Fruit fly (Drosophila melanogaster): ENCODE results near the gene cyst.

Gene cyst

dm6 chr2L:19535234-19535633 is 26.7 kb upstream of the cyst start, which contains the start of gene CG31697:
Gene CG31697 (plus strand): TSS chr2L:19535448.
- TF ChIP-seq Abd-B (GFP tag; optimal IDR thresholded peaks at IDR 0.05) (no peak), h (GFP tag; optimal IDR thresholded peaks at IDR 0.05) (peak; percentile 86), sage (GFP tag; optimal IDR thresholded peaks at IDR 0.05) (no peak)

DNA sequence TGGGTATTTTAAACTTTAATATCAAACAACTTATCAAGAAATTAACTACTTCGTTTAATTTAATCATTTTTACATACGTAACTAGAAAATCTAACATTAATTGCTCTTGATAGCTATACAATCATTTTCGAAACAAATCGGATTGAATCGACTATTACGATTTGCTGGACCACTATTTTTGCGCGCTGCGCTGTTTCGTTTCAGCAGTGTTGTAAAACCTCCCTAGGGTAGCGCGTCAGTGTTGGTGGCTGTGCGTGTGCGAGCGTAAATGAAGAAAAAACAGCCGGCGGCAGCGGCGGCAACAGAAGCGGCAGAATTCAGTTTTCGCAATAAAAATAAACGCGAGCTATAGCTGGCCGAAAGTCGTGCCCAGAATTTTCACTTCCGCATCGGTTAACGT is 24.7 kb upstream of the cyst start, which contains the start of gene CG33116:
Gene CG33116 (plus strand): TSS at position 233 of the 400 bp plus-strand sequence.
- TF ChIP-seq Abd-B (GFP tag; optimal IDR thresholded peaks at IDR 0.05) (no peak), CG9705 (GFP tag; optimal IDR thresholded peaks at IDR 0.05) (peak; percentile 61), brk (GFP tag; optimal IDR thresholded peaks at IDR 0.05) (peak; percentile 82), CG32264 (GFP tag; optimal IDR thresholded peaks at IDR 0.05) (peak; percentile 74), h (GFP tag; optimal IDR thresholded peaks at IDR 0.05) (peak; percentile 90), HLH106 (tag; optimal IDR thresholded peaks at IDR 0.05) (peak; percentile 85), Myc (optimal IDR thresholded peaks at IDR 0.05) (peak; percentile 41), usp (GFP tag; optimal IDR thresholded peaks at IDR 0.05) (no peak), dsf (GFP tag; optimal IDR thresholded peaks at IDR 0.05; ENCODE audit: borderline replicate concordance) (peak; percentile 50), Dif (GFP tag; optimal IDR thresholded peaks at IDR 0.05; ENCODE audit: partially characterized antibody) (no peak), Vsx2 (GFP tag; optimal IDR thresholded peaks at IDR 0.05; ENCODE audit: partially characterized antibody) (no peak), OdsH (GFP tag; optimal IDR thresholded peaks at IDR 0.05) (peak; percentile 86), Hnf4 (GFP tag; optimal IDR thresholded peaks at IDR 0.05) (peak; percentile 91), Sp1 (GFP tag; optimal IDR thresholded peaks at IDR 0.05) (peak; percentile 80), Mio (GFP tag; optimal IDR thresholded peaks at IDR 0.05) (peak; percentile 63), foxo (GFP tag; optimal IDR thresholded peaks at IDR 0.05) (peak; percentile 17 to 92), dmrt93B (GFP tag; optimal IDR thresholded peaks at IDR 0.05) (peak; percentile 71), N (GFP tag; optimal IDR thresholded peaks at IDR 0.05) (no peak), pan (optimal IDR thresholded peaks at IDR 0.05) (no peak), fru (GFP tag; optimal IDR thresholded peaks at IDR 0.05) (peak; percentile 90), ey (GFP tag; optimal IDR thresholded peaks at IDR 0.05) (peak; percentile 89), Hr83 (GFP tag; optimal IDR thresholded peaks at IDR 0.05; ENCODE audit: poor library complexity, severe bottlenecking) (peak; percentile 92), CrebA (GFP tag; optimal IDR thresholded peaks at IDR 0.05; ENCODE audit: borderline replicate concordance) (no peak), jim (GFP tag; optimal IDR thresholded peaks at IDR 0.05) (peak; percentile 2), dl (GFP tag; optimal IDR thresholded peaks at IDR 0.05; ENCODE audit: insufficient read depth in 1 of 2, partially characterized antibody in 2 of 2) (no peak), GATAd (GFP tag; optimal IDR thresholded peaks at IDR 0.05) (peak; percentile 28), sv (GFP tag; optimal IDR thresholded peaks at IDR 0.05) (peak; percentile 84), Rel (GFP tag; optimal IDR thresholded peaks at IDR 0.05) (no peak), Rel (tag; optimal IDR thresholded peaks at IDR 0.05) (peak; percentile 58), woc (GFP tag; optimal IDR thresholded peaks at IDR 0.05) (peak; percentile 89), tai (GFP tag; optimal IDR thresholded peaks at IDR 0.05) (no peak), sage (GFP tag; optimal IDR thresholded peaks at IDR 0.05) (peak; percentile 63), rgr (GFP tag; optimal IDR thresholded peaks at IDR 0.05) (peak; percentile 93), Dfd (GFP tag; optimal IDR thresholded peaks at IDR 0.05) (no peak), psq (GFP tag; optimal IDR thresholded peaks at IDR 0.05) (peak; percentile 68), Jra (GFP tag; optimal IDR thresholded peaks at IDR 0.05) (peak; percentile 61), lola (GFP tag; optimal IDR thresholded peaks at IDR 0.05) (no peak), Hr78 (GFP tag; optimal IDR thresholded peaks at IDR 0.05) (no peak), br (GFP tag; optimal IDR thresholded peaks at IDR 0.05) (peak; percentile 89)

dm6 chr2L:19530092-19530491 is 21.5 kb upstream of the cyst start, which contains the start of gene CG10165:
Gene CG10165 (minus strand): TSS chr2L:19530305.
- TF ChIP-seq fru (GFP tag; optimal IDR thresholded peaks at IDR 0.05) (peak; percentile 91), OdsH (GFP tag; optimal IDR thresholded peaks at IDR 0.05) (no peak), woc (GFP tag; optimal IDR thresholded peaks at IDR 0.05) (no peak), Hr83 (GFP tag; optimal IDR thresholded peaks at IDR 0.05; ENCODE audit: poor library complexity, severe bottlenecking) (peak; percentile 26), Dif (GFP tag; optimal IDR thresholded peaks at IDR 0.05; ENCODE audit: partially characterized antibody) (no peak), HLH106 (tag; optimal IDR thresholded peaks at IDR 0.05) (no peak), h (GFP tag; optimal IDR thresholded peaks at IDR 0.05) (peak; percentile 37), sv (GFP tag; optimal IDR thresholded peaks at IDR 0.05) (no peak)

Measured in whole organism, wandering third instar larva.